Worm (Caenorhabditis elegans) whole organism, early embryonic: ENCODE results near the gene pde-3.

Experiments
- B0310.2 ChIP-seq: sonication (generic microtip); optimal IDR thresholded peaks from 2 replicates; lab custom pipeline; 2016; ENCODE audit warnings: mild to moderate bottlenecking, missing genetic modification characterization, missing compliant biosample characterization
- F13C5.2 ChIP-seq: sonication (generic microtip); optimal IDR thresholded peaks from 2 replicates; lab custom pipeline; 2017; ENCODE audit warnings: mild to moderate bottlenecking, missing genetic modification characterization, inconsistent platforms, missing compliant biosample characterization
- aly-1 ChIP-seq: sonication (generic microtip); optimal IDR thresholded peaks from 2 replicates; lab custom pipeline; 2016; ENCODE audit warnings: missing genetic modification characterization, missing compliant biosample characterization
- ama-1 ChIP-seq: fragments of 150-350 bp; optimal IDR thresholded peaks from 2 replicates; lab custom pipeline; 2014
- ceh-13 ChIP-seq: fragments of 200-800 bp; sonication (Bioruptor generic); optimal IDR thresholded peaks from 2 replicates; lab custom pipeline; 2018; ENCODE audit warnings: mild to moderate bottlenecking, missing genetic modification characterization, missing compliant biosample characterization
- ceh-36 ChIP-seq: sonication (generic microtip); optimal IDR thresholded peaks from 2 replicates; lab custom pipeline; 2016; ENCODE audit warnings: missing genetic modification characterization, inconsistent platforms, missing compliant biosample characterization
- ets-7 ChIP-seq: sonication (generic microtip); optimal IDR thresholded peaks from 2 replicates; lab custom pipeline; 2016; ENCODE audit warnings: missing genotype, missing genetic modification characterization, missing compliant biosample characterization
- flt-1 ChIP-seq: fragments of 200-800 bp; sonication (Bioruptor generic); IDR thresholded peaks from 2 replicates; pipeline ENCODE4 v1.3.6; 2022; ENCODE audit warnings: missing genetic modification characterization, missing compliant biosample characterization
- hmbx-1 ChIP-seq: sonication (generic microtip); optimal IDR thresholded peaks from 2 replicates; lab custom pipeline; 2016; ENCODE audit warnings: mild to moderate bottlenecking, missing genetic modification characterization, missing compliant biosample characterization
- hmg-4 ChIP-seq: fragments of 200-800 bp; sonication (Bioruptor generic); optimal IDR thresholded peaks from 2 replicates; lab custom pipeline; 2018; ENCODE audit warnings: mild to moderate bottlenecking, missing genetic modification characterization, missing compliant biosample characterization
- hnd-1 ChIP-seq: sonication (generic microtip); optimal IDR thresholded peaks from 2 replicates; lab custom pipeline; 2016; ENCODE audit warnings: missing genetic modification characterization, missing compliant biosample characterization
- pes-1 ChIP-seq: fragments of 200-800 bp; sonication (Bioruptor generic); IDR thresholded peaks from 2 replicates; pipeline ENCODE4 v1.3.6; 2022; ENCODE audit warnings: missing genetic modification reagents, missing genetic modification characterization, missing compliant biosample characterization
- scrt-1 ChIP-seq: fragments of 200-800 bp; sonication (Bioruptor generic); IDR thresholded peaks from 2 replicates; pipeline ENCODE4 v1.3.6; 2022; ENCODE audit warnings: missing genetic modification characterization, missing compliant biosample characterization
- sea-1 ChIP-seq: fragments of 200-800 bp; sonication (Bioruptor generic); conservative IDR thresholded peaks from 2 replicates; pipeline ENCODE4 v1.3.6; 2022; ENCODE audit warnings: missing genetic modification characterization, missing compliant biosample characterization
- tbx-11 ChIP-seq: fragments of 200-800 bp; sonication (Bioruptor generic); IDR thresholded peaks from 2 replicates; pipeline ENCODE4 v1.3.6; 2022; ENCODE audit warnings: missing genetic modification characterization, missing compliant biosample characterization
- tbx-37 ChIP-seq: fragments of 200-800 bp; sonication (Bioruptor generic); conservative IDR thresholded peaks from 2 replicates; pipeline ENCODE4 v1.3.6; 2022; ENCODE audit warnings: missing genetic modification reagents, missing genetic modification characterization, missing compliant biosample characterization
- tra-4 ChIP-seq: sonication (generic microtip); optimal IDR thresholded peaks from 2 replicates; lab custom pipeline; 2017; ENCODE audit warnings: missing genetic modification characterization, missing compliant biosample characterization

The pde-3 gene

DNA sequence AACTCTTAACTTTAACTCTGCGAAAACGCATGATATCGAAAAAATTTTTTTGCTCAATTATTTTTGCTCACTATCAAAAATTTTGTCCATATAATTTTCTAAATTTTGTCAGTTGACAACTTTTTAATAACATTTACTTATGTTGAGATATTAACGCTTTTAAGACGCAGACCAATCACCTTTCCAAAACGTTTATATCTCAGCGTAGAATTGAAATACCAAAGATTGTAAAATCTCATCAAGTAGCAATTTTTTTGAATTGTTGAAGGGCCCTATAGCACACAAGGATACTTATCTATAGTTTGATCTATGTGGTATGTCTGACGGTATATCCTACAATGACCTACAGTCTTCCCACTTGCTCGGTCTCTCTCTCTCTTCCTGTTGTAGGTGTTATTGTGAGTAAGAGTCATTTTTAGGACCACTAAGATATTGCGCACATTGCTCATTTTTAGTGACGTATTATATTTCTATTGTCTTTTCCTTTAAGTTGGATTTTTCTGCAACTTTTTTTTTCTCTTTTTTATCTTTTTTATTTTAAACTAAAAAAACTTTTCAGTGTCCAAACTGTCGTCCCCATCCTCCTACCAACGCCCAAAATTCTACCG, at the start of gene pde-3:
TSS of gene pde-3 (plus strand) at position 558 of the 608 bp plus-strand sequence.
- TF ChIP-seq ceh-36 (tag; lab: Kevin White, UChicago) (no peak), scrt-1 (GFP tag; lab: Robert Waterston, UW) (no peak), tra-4 (no peak), hnd-1 (tag; lab: Kevin White, UChicago) (no peak), tbx-37 (GFP tag; lab: Robert Waterston, UW) (no peak), hmg-4 (GFP tag; lab: Kevin White, UChicago) (no peak), flt-1 (GFP tag; lab: Robert Waterston, UW) (no peak), F13C5.2 (tag; lab: Kevin White, UChicago) (no peak), sea-1 (no peak), aly-1 (no peak), pes-1 (GFP tag; lab: Robert Waterston, UW) (no peak), hmbx-1 (tag; lab: Kevin White, UChicago) (no peak), ama-1 (lab: Kevin White, UChicago) (no peak), ceh-13 (GFP tag; lab: Kevin White, UChicago) (no peak), B0310.2 (tag; lab: Kevin White, UChicago) (no peak)

DNA sequence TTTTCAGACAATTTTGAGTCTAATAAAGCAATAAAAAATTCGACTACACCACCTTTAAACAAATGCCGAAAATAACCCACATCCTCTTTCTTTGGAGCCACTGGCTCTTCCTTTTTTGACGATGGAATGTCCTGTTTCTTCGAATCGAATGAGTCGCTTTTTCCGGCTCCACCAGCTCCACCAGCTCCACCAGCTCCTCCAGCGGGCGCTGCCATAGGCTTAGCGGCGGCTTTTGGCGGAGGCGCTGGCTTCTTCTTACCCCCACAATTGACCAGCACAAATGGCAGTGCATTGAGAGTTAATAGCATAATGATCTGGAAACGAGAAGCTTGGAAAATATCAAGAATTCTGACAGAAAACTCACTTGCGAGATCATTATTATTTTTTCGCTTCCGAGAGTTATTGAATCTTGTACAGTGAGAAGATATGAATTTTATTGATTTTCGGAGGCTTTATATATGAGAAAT, 42.7 kb upstream of the pde-3 start, which contains the start of gene Y53F4A.2:
TSS of gene Y53F4A.2 (minus strand) at position 417 of the 467 bp plus-strand sequence.
- TF ChIP-seq aly-1 (no peak), tbx-37 (GFP tag; lab: Robert Waterston, UW) (no peak), scrt-1 (GFP tag; lab: Robert Waterston, UW) (no peak), B0310.2 (tag; lab: Kevin White, UChicago) (no peak), flt-1 (GFP tag; lab: Robert Waterston, UW) (no peak), ets-7 (no peak), sea-1 (no peak), tbx-11 (no peak)

DNA sequence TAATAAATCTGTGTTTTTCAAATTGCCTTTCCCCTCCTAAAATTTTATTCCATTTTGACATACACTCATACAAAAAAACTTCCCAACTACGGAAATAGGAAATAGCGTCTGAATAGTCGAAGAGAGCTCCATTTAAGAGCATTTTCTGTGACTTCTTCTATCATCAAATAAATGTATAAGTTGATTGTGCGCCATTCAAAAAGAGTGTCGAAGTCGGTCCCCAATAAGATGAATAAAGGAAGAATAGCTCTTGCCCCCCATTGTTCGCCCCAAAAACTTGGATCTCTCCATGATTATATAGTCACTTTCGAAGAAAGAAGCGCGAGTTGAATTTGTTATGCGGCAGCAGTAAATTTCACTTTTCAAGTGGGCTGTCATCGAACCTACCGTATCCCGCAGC, 27.0 kb upstream of the pde-3 start:
- TF ChIP-seq hnd-1 (tag; lab: Kevin White, UChicago) = no peak
- TF ChIP-seq flt-1 (GFP tag; lab: Robert Waterston, UW) = no peak
- no peak for TF ChIP-seq ets-7
- TF ChIP-seq aly-1 = no peak
- no peak for TF ChIP-seq pes-1 (GFP tag; lab: Robert Waterston, UW)
- no peak for TF ChIP-seq tra-4
- TF ChIP-seq F13C5.2 (tag; lab: Kevin White, UChicago) = no peak
- TF ChIP-seq hmbx-1 (tag; lab: Kevin White, UChicago) = no peak
- TF ChIP-seq tbx-11 = no peak

DNA sequence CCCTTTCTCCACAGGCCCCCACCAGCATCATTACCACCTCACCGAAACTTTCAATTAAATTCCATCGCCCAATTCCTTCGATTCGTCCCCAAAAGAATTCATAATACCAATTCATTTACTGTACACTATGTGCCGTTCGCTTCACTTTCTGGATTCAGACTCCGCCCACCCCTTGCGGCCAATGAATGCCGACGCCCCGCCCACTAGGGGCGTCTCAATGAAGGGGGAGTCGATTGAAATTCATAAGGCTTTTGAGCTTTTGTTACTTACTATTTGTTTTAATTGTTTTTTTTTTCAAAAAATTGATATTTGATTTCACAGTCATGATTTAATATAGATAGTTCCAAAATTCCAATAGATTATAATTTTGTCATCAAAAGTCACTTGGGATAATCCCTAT, 23.0 kb upstream of the pde-3 start:
- TF ChIP-seq sea-1 = no peak
- TF ChIP-seq ceh-36 (tag; lab: Kevin White, UChicago) = no peak
- no peak for TF ChIP-seq ama-1 (lab: Kevin White, UChicago)
- no peak for TF ChIP-seq tbx-11
- no peak for TF ChIP-seq scrt-1 (GFP tag; lab: Robert Waterston, UW)
- TF ChIP-seq pes-1 (GFP tag; lab: Robert Waterston, UW) = no peak
- TF ChIP-seq ets-7 = no peak
- no peak for TF ChIP-seq B0310.2 (tag; lab: Kevin White, UChicago)
- TF ChIP-seq aly-1 = no peak
- TF ChIP-seq tra-4 = no peak
- no peak for TF ChIP-seq hmg-4 (GFP tag; lab: Kevin White, UChicago)
- no peak for TF ChIP-seq hnd-1 (tag; lab: Kevin White, UChicago)
- TF ChIP-seq flt-1 (GFP tag; lab: Robert Waterston, UW) = no peak
- no peak for TF ChIP-seq tbx-37 (GFP tag; lab: Robert Waterston, UW)
- no peak for TF ChIP-seq hmbx-1 (tag; lab: Kevin White, UChicago)
- TF ChIP-seq F13C5.2 (tag; lab: Kevin White, UChicago) = no peak

DNA sequence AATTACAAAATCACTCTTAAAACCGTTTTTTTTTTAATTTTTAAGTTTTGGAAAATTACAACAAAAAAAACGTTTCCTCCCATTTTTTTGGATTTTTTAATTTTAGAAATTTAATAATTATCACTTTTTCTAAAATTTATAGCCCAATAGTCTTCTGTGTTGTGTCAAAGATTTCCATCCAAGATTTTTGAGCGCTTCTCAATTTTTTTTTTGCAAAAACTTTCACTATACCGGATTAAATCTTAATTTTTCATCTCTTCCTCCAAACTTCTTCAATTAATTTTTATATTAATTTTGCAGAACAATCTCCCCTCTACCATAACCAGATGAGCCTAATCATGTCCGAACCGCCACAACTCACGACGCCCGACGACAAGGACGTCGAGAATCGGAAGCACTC, 17.3 kb upstream of the pde-3 start, which contains the start of gene cog-1:
TSS of gene cog-1 (plus strand) at position 301 of the 400 bp plus-strand sequence.
- TF ChIP-seq hnd-1 (tag; lab: Kevin White, UChicago) = no peak

DNA sequence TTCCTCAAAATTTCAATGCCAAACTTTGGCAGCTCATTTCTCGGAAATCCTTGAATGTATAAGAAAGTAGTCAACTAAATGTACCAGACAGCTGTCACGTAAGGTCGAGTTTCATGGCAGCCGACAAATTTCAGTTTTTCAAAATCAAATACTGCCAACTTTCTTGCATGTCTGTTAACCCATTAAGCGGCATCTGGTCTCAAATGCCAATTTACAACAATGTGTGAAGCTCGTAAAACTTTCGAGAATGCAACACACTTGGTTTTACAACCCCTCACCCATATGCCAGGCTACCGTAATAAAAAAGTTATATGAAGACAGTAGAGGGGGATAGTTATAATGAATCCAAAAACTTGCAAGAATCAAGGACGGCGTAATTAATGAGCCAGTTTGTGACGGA, 15.9 kb upstream of the pde-3 start:
- TF ChIP-seq flt-1 (GFP tag; lab: Robert Waterston, UW) (no peak), tra-4 (no peak), sea-1 (no peak), hmg-4 (GFP tag; lab: Kevin White, UChicago) (no peak), ceh-13 (GFP tag; lab: Kevin White, UChicago) (no peak), scrt-1 (GFP tag; lab: Robert Waterston, UW) (no peak), B0310.2 (tag; lab: Kevin White, UChicago) (no peak), F13C5.2 (tag; lab: Kevin White, UChicago) (no peak), aly-1 (no peak), ets-7 (no peak)

DNA sequence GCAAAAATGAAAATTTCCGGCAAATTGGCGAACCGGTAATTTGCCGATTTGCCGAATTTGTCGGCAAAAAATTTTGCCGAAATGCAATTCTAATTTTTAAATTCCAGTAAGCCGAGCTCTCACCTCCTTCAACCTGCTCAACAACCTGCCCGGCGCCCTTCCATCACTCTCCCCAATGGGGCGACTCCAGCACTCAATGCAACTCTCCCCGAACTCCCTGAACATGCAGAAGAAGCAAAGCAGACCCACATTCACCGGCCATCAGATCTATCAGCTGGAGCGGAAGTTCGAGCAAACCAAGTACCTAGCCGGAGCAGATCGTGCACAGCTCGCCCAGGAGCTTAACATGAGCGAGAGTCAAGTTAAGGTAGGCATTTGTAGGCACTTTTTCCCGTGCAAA, 14.9 kb upstream of the pde-3 start:
- no peak for TF ChIP-seq aly-1
- no peak for TF ChIP-seq ceh-13 (GFP tag; lab: Kevin White, UChicago)

DNA sequence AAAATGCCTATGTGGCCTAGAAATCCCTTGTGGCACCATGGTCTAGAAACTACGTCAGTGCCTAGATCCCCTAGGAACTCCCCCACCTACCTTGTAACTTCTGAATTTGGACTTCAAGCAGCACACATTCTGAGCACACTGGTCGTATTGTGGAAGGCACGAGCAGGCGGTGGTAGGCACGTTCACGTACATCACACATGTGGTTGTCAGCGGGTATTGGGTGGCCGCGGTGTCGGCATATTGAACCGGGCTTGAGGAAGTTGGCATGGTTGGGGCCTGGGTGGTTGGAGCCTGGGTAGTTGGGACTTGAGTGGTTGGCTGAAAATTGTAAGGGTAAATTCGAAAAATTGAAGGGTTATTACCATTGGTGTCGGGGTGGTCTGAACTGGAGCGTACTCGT, 11.8 kb upstream of the pde-3 start:
- TF ChIP-seq hmg-4 (GFP tag; lab: Kevin White, UChicago) = no peak
- TF ChIP-seq tbx-11 = no peak
- no peak for TF ChIP-seq hmbx-1 (tag; lab: Kevin White, UChicago)
- no peak for TF ChIP-seq hnd-1 (tag; lab: Kevin White, UChicago)
- no peak for TF ChIP-seq tbx-37 (GFP tag; lab: Robert Waterston, UW)
